Worm (Caenorhabditis elegans): ENCODE measurements around the gene C02F4.4.

ce11 chrIV:10518652-10519051 is 3.6 kb upstream of the C02F4.4 start:
- TF ChIP-seq unc-62 (GFP tag; optimal IDR thresholded peaks at IDR 0.05 in 1 of 2) (no peak), unc-62 (tag; optimal IDR thresholded peaks at IDR 0.05) (no peak), ceh-20 (GFP tag; IDR thresholded peaks at IDR 0.05) (no peak), nhr-28 (tag; optimal IDR thresholded peaks at IDR 0.05) (no peak), F26F4.8 (GFP tag; conservative IDR thresholded peaks at IDR 0.05) (no peak), fos-1 (tag; optimal IDR thresholded peaks at IDR 0.05) (no peak)

Measured in whole organism, L4 larva.